Worm (Caenorhabditis elegans) whole organism, young adult: ENCODE measurements around the gene K09E9.1.

Source experiments
- F10E7.11 ChIP-seq: sonication (generic microtip); optimal IDR thresholded peaks from 2 replicates; lab custom pipeline; 2017; ENCODE audit warnings: mild to moderate bottlenecking, missing genetic modification characterization, moderate library complexity, missing compliant biosample characterization
- F52B5.7 ChIP-seq: sonication (generic microtip); optimal IDR thresholded peaks from 2 replicates; lab custom pipeline; 2016; ENCODE audit warnings: mild to moderate bottlenecking, missing genetic modification characterization, missing compliant biosample characterization
- F57A8.1 ChIP-seq: fragments of 200-800 bp; sonication (Bioruptor generic); optimal IDR thresholded peaks from 2 replicates; lab custom pipeline; 2018; ENCODE audit warnings: mild to moderate bottlenecking, missing genetic modification characterization, moderate library complexity, missing compliant biosample characterization
- K11D2.4 ChIP-seq: fragments of 200-800 bp; sonication (Bioruptor generic); IDR thresholded peaks from 2 replicates; pipeline ENCODE4 v1.3.6; 2022; ENCODE audit warnings: missing genetic modification reagents, missing genetic modification characterization, missing compliant biosample characterization
- Y67H2A.10 ChIP-seq: fragments of 200-800 bp; sonication (Bioruptor generic); conservative IDR thresholded peaks from 2 replicates; pipeline ENCODE4 v1.3.6; 2022; ENCODE audit warnings: missing genetic modification reagents, missing genetic modification characterization, missing compliant biosample characterization
- aptf-2 ChIP-seq: fragments of 200-800 bp; sonication (Bioruptor generic); conservative IDR thresholded peaks from 2 replicates; pipeline ENCODE4 v1.3.6; 2022; ENCODE audit warnings: missing genetic modification reagents, missing genetic modification characterization, missing compliant biosample characterization
- atf-7 ChIP-seq: sonication (generic microtip); optimal IDR thresholded peaks from 2 replicates; lab custom pipeline; 2017; ENCODE audit warnings: mild to moderate bottlenecking, missing genetic modification characterization, missing compliant biosample characterization
- attf-3 ChIP-seq: fragments of 200-800 bp; sonication (Bioruptor generic); conservative IDR thresholded peaks from 2 replicates; pipeline ENCODE4 v1.3.6; 2022; ENCODE audit warnings: missing genetic modification reagents, missing genetic modification characterization, missing compliant biosample characterization
- attf-6 ChIP-seq: fragments of 200-800 bp; sonication (Bioruptor generic); IDR thresholded peaks from 2 replicates; pipeline ENCODE4 v1.3.6; 2022; ENCODE audit warnings: missing genetic modification reagents, missing genetic modification characterization, missing compliant biosample characterization
- cebp-1 ChIP-seq, 2 experiments: fragments of 200-800 bp in 1 of 2; sonication (Bioruptor generic) in 1 of 2; sonication (generic microtip) in 1 of 2; IDR thresholded peaks in 1 of 2; optimal IDR thresholded peaks in 1 of 2; 2 replicates each; pipeline versions ENCODE4 v1.3.6 to Lab custom; 2017 to 2022; ENCODE audit warnings: missing compliant biosample characterization in 2 of 2, missing genetic modification characterization in 2 of 2, mild to moderate bottlenecking in 1 of 2, missing genetic modification reagents in 1 of 2, moderate library complexity in 1 of 2
- ceh-79 ChIP-seq: sonication (generic microtip); optimal IDR thresholded peaks from 2 replicates; lab custom pipeline; 2017; ENCODE audit warnings: mild to moderate bottlenecking, missing genetic modification characterization, missing compliant biosample characterization
- ceh-91 ChIP-seq: fragments of 200-800 bp; sonication (Bioruptor generic); IDR thresholded peaks from 2 replicates; pipeline ENCODE4 v1.3.6; 2022; ENCODE audit warnings: missing genetic modification reagents, missing genetic modification characterization, missing compliant biosample characterization
- chd-7 ChIP-seq: sonication (generic microtip); optimal IDR thresholded peaks from 2 replicates; lab custom pipeline; 2016; ENCODE audit warnings: mild to moderate bottlenecking, missing genetic modification characterization, moderate library complexity, missing compliant biosample characterization
- die-1 ChIP-seq: sonication (generic microtip); optimal IDR thresholded peaks from 2 replicates; lab custom pipeline; 2016; ENCODE audit warnings: missing genotype, mild to moderate bottlenecking, missing genetic modification characterization, missing compliant biosample characterization
- dpff-1 ChIP-seq: sonication (generic microtip); optimal IDR thresholded peaks from 2 replicates; lab custom pipeline; 2017; ENCODE audit warnings: mild to moderate bottlenecking, missing genetic modification characterization, missing compliant biosample characterization
- efl-1 ChIP-seq: fragments of 150-350 bp; optimal IDR thresholded peaks from 2 replicates; lab custom pipeline; 2014; ENCODE audit warnings: missing biosample characterization, missing genetic modification reagents, missing genetic modification characterization
- egrh-3 ChIP-seq: fragments of 200-800 bp; sonication (Bioruptor generic); IDR thresholded peaks from 2 replicates; pipeline ENCODE4 v1.3.6; 2022; ENCODE audit warnings: missing genetic modification reagents, missing genetic modification characterization, missing compliant biosample characterization
- fkh-3 ChIP-seq: sonication (generic microtip); optimal IDR thresholded peaks from 2 replicates; lab custom pipeline; 2016; ENCODE audit warnings: mild to moderate bottlenecking, missing genetic modification characterization, missing compliant biosample characterization
- gei-17 ChIP-seq: fragments of 200-800 bp; sonication (Bioruptor generic); optimal IDR thresholded peaks from 2 replicates; lab custom pipeline; 2018; ENCODE audit warnings: mild to moderate bottlenecking, missing genetic modification characterization, missing compliant biosample characterization
- hlh-26 ChIP-seq: fragments of 200-800 bp; sonication (Bioruptor generic); conservative IDR thresholded peaks from 2 replicates; pipeline ENCODE4 v1.3.6; 2022; ENCODE audit warnings: missing genetic modification reagents, missing genetic modification characterization, missing compliant biosample characterization
- hrde-1 ChIP-seq: sonication (generic microtip); optimal IDR thresholded peaks from 2 replicates; lab custom pipeline; 2016; ENCODE audit warnings: missing genetic modification characterization, mild to moderate bottlenecking, missing compliant biosample characterization, moderate library complexity, missing genotype, missing genetic modification reagents, borderline replicate concordance
- lin-40 ChIP-seq: sonication (generic microtip); optimal IDR thresholded peaks from 2 replicates; lab custom pipeline; 2016; ENCODE audit warnings: missing genetic modification characterization, mild to moderate bottlenecking, missing compliant biosample characterization, missing genotype, missing genetic modification reagents
- lin-54 ChIP-seq: fragments of 200-800 bp; sonication (Bioruptor generic); optimal IDR thresholded peaks from 2 replicates; lab custom pipeline; 2018; ENCODE audit warnings: mild to moderate bottlenecking, missing genetic modification characterization, missing compliant biosample characterization
- madf-8 ChIP-seq: fragments of 200-800 bp; sonication (Bioruptor generic); conservative IDR thresholded peaks from 2 replicates; pipeline ENCODE4 v1.3.6; 2022; ENCODE audit warnings: missing genetic modification reagents, missing genetic modification characterization, missing compliant biosample characterization
- mel-28 ChIP-seq: sonication (generic microtip); optimal IDR thresholded peaks from 2 replicates; lab custom pipeline; 2016; ENCODE audit warnings: borderline replicate concordance, mild to moderate bottlenecking, missing genetic modification characterization, missing compliant biosample characterization
- mxl-1 ChIP-seq: sonication (generic microtip); optimal IDR thresholded peaks from 2 replicates; lab custom pipeline; 2016; ENCODE audit warnings: missing genetic modification characterization, missing compliant biosample characterization
- nhr-120 ChIP-seq: fragments of 200-800 bp; sonication (Bioruptor generic); IDR thresholded peaks from 2 replicates; pipeline ENCODE4 v1.3.6; 2022; ENCODE audit warnings: missing genetic modification characterization, missing compliant biosample characterization
- nhr-27 ChIP-seq: fragments of 200-800 bp; sonication (Bioruptor generic); optimal IDR thresholded peaks from 2 replicates; lab custom pipeline; 2018; ENCODE audit warnings: mild to moderate bottlenecking, missing genetic modification characterization, moderate library complexity, missing compliant biosample characterization
- nhr-80 ChIP-seq: sonication (generic microtip); optimal IDR thresholded peaks from 2 replicates; lab custom pipeline; 2016; ENCODE audit warnings: missing genetic modification characterization, missing compliant biosample characterization
- pbrm-1 ChIP-seq: fragments of 200-800 bp; sonication (Bioruptor generic); IDR thresholded peaks from 2 replicates; pipeline ENCODE4 v1.3.6; 2022; ENCODE audit warnings: missing genetic modification reagents, missing genetic modification characterization, missing compliant biosample characterization
- rcor-1 ChIP-seq: fragments of 200-800 bp; sonication (Bioruptor generic); IDR thresholded peaks from 2 replicates; pipeline ENCODE4 v1.3.6; 2022; ENCODE audit warnings: missing genetic modification reagents, missing genetic modification characterization, missing compliant biosample characterization
- rec-8 ChIP-seq, 2 experiments: sonication (generic microtip); optimal IDR thresholded peaks; 2 replicates each; lab custom pipeline; 2016; ENCODE audit warnings: mild to moderate bottlenecking in 2 of 2, missing genetic modification characterization in 2 of 2, missing genetic modification reagents in 2 of 2, missing genotype in 2 of 2, missing biosample characterization in 1 of 2, missing compliant biosample characterization in 1 of 2, moderate library complexity in 1 of 2
- rpc-1 ChIP-seq, 2 experiments: fragments of 150-350 bp in 1 of 2; sonication (generic microtip) in 1 of 2; optimal IDR thresholded peaks; 2 replicates each; lab custom pipeline; 2014 to 2018; ENCODE audit warnings: missing biosample characterization in 1 of 2, missing genetic modification characterization in 1 of 2, missing genetic modification reagents in 1 of 2, missing genotype in 1 of 2
- sptf-2 ChIP-seq: fragments of 200-800 bp; sonication (Bioruptor generic); optimal IDR thresholded peaks from 2 replicates; lab custom pipeline; 2018; ENCODE audit warnings: mild to moderate bottlenecking, missing genetic modification characterization, missing compliant biosample characterization
- unc-130 ChIP-seq: sonication (generic microtip); optimal IDR thresholded peaks from 2 replicates; lab custom pipeline; 2016; ENCODE audit warnings: missing genetic modification reagents, missing genetic modification characterization, missing compliant biosample characterization
- unc-62 ChIP-seq: fragments of 150-350 bp; optimal IDR thresholded peaks from 2 replicates; lab custom pipeline; 2014; ENCODE audit warnings: missing biosample characterization, missing genetic modification reagents, missing genetic modification characterization
- ztf-25 ChIP-seq: fragments of 200-800 bp; sonication (Bioruptor generic); IDR thresholded peaks from 2 replicates; pipeline ENCODE4 v1.3.6; 2022; ENCODE audit warnings: missing genetic modification reagents, missing genetic modification characterization, missing compliant biosample characterization
- ztf-6 ChIP-seq: fragments of 200-800 bp; sonication (Bioruptor generic); IDR thresholded peaks from 2 replicates; pipeline ENCODE4 v1.3.6; 2022; ENCODE audit warnings: missing genetic modification reagents, missing genetic modification characterization, missing compliant biosample characterization

The K09E9.1 gene

ce11 chrX:15621001-15621400, 701 bp downstream of the K09E9.1 start:
- TF ChIP-seq chd-7 (tag; lab: Kevin White, UChicago) (no peak), ztf-25 (0 out of 2 replicates have a peak, but pooled peaks have one; percentile 30), rpc-1 (optimal IDR thresholded peaks at IDR 0.05; lab: Kevin White, UChicago) (no peak), rpc-1 (tag; optimal IDR thresholded peaks at IDR 0.05; lab: Kevin White, UChicago) (peak; percentile 16), egrh-3 (GFP tag; lab: Robert Waterston, UW) (peak; percentile 59; the same call in 1 of the 2 replicates), lin-40 (tag; lab: Kevin White, UChicago) (no peak)
- TF ChIP-seq, all 124 proteins: peak for 3

ce11 chrX:15622041-15622440, 1.7 kb downstream of the K09E9.1 start:
- TF ChIP-seq nhr-80 (tag; lab: Kevin White, UChicago) (peak; percentile 39), hrde-1 (tag; lab: Kevin White, UChicago) (no peak), atf-7 (peak; percentile 67)

ce11 chrX:15626119-15626850, 6.0 kb downstream of the K09E9.1 start:
- TF ChIP-seq fkh-3 (tag; lab: Kevin White, UChicago) = no peak
- TF ChIP-seq nhr-27 (tag; lab: Kevin White, UChicago) = no peak
- no peak for TF ChIP-seq dpff-1
- no peak for TF ChIP-seq pbrm-1
- TF ChIP-seq ceh-79 (tag; lab: Kevin White, UChicago) = no peak
- no peak for TF ChIP-seq sptf-2 (GFP tag; lab: Kevin White, UChicago)
- no peak for TF ChIP-seq aptf-2 (GFP tag; lab: Robert Waterston, UW)
- TF ChIP-seq madf-8 (GFP tag; lab: Robert Waterston, UW) = no peak
- no peak for TF ChIP-seq unc-62 (GFP tag; lab: Kevin White, UChicago)
- TF ChIP-seq ceh-91 (GFP tag; lab: Robert Waterston, UW) = no peak
- TF ChIP-seq F52B5.7 (tag; lab: Kevin White, UChicago) = no peak
- TF ChIP-seq ztf-25 = no peak
- no peak for TF ChIP-seq cebp-1 (GFP tag; IDR thresholded peaks at IDR 0.05; lab: Robert Waterston, UW)
- TF ChIP-seq cebp-1 (tag; optimal IDR thresholded peaks at IDR 0.05; lab: Kevin White, UChicago) = no peak
- no peak for TF ChIP-seq gei-17 (GFP tag; lab: Kevin White, UChicago)
- TF ChIP-seq unc-130 (GFP tag; lab: Kevin White, UChicago) = no peak
- TF ChIP-seq lin-40 (tag; lab: Kevin White, UChicago) = no peak

- TF ChIP-seq attf-3 (GFP tag; lab: Robert Waterston, UW) = no peak
- no peak for TF ChIP-seq Y67H2A.10
- TF ChIP-seq K11D2.4 = no peak
- TF ChIP-seq mxl-1 (tag; lab: Kevin White, UChicago) = no peak
- no peak for TF ChIP-seq nhr-27 (tag; lab: Kevin White, UChicago)
- TF ChIP-seq mel-28 = no peak
- TF ChIP-seq die-1 (tag; lab: Kevin White, UChicago) = no peak
- no peak for TF ChIP-seq hlh-26 (GFP tag; lab: Robert Waterston, UW)
- no peak for TF ChIP-seq nhr-120 (GFP tag; lab: Robert Waterston, UW)
- TF ChIP-seq F10E7.11 (tag; lab: Kevin White, UChicago) = no peak
- no peak for TF ChIP-seq efl-1 (GFP tag; lab: Kevin White, UChicago)
- TF ChIP-seq rec-8 (tag; optimal IDR thresholded peaks at IDR 0.05; lab: Kevin White, UChicago) = no peak
- TF ChIP-seq sptf-2 (GFP tag; lab: Kevin White, UChicago) = no peak
- no peak for TF ChIP-seq aptf-2 (GFP tag; lab: Robert Waterston, UW)
- no peak for TF ChIP-seq cebp-1 (GFP tag; IDR thresholded peaks at IDR 0.05; lab: Robert Waterston, UW)
- TF ChIP-seq cebp-1 (tag; optimal IDR thresholded peaks at IDR 0.05; lab: Kevin White, UChicago) = no peak
- TF ChIP-seq lin-54 (GFP tag; lab: Kevin White, UChicago) = no peak
- TF ChIP-seq F57A8.1 (GFP tag; lab: Kevin White, UChicago) = no peak
- TF ChIP-seq rcor-1 (GFP tag; lab: Robert Waterston, UW) = no peak
- TF ChIP-seq attf-6 (GFP tag; lab: Robert Waterston, UW) = no peak
- TF ChIP-seq ztf-6 (GFP tag; lab: Robert Waterston, UW) = no peak
Measured at ce11 chrX:15627814-15628213, 7.5 kb downstream of the K09E9.1 start.
